Worm (Caenorhabditis elegans) whole organism, L4/young adult: ENCODE data around the gene tpk-1.

ENCODE experiments used
- W03F9.2 ChIP-seq: fragments of 150-350 bp; optimal IDR thresholded peaks from 2 replicates; lab custom pipeline; 2014; ENCODE audit warnings: missing biosample characterization, missing genetic modification characterization
- dao-5 ChIP-seq: sonication (generic microtip); optimal IDR thresholded peaks from 2 replicates; lab custom pipeline; 2016; ENCODE audit warnings: missing genotype, missing genetic modification characterization, moderate library complexity, missing compliant biosample characterization
- him-1 ChIP-seq: sonication (generic microtip); optimal IDR thresholded peaks from 2 replicates; lab custom pipeline; 2016; ENCODE audit warnings: missing genotype, missing genetic modification reagents, missing genetic modification characterization, missing compliant biosample characterization

DNA sequence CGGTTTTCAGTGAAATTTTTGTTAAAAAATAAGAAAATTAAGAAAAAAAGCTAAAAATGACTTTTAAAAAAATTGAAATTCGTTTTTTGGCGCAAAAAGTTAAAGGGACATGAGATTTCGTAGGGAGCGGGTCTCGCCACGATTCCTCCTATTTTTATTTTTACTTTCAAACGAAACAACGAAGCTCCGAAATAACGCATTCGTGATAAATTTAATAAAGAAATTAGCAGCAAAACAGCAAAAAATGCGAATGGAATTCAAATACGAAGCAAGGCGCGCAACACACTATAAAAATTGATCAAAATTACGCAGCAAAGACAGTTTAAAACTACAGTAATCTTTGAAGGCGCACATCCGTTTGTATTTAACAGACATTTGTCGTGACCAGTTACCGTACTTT lies 12.2 kb upstream of the tpk-1 start:
- no peak for TF ChIP-seq him-1 (tag; lab: Kevin White, UChicago)
- peak; percentile 65 for TF ChIP-seq W03F9.2 (tag; lab: Kevin White, UChicago)
- TF ChIP-seq dao-5, result no peak
